Fruit fly (Drosophila melanogaster) whole organism, embryonic: Measurements from ENCODE around the gene Spec2.

Experiments
- BtbVII ChIP-seq: fragments of 200-800 bp; sonication (Bioruptor generic); optimal IDR thresholded peaks from 3 replicates; lab custom pipeline; 2017; ENCODE audit warnings: missing biosample characterization, mild to moderate bottlenecking, missing genetic modification characterization
- Bteb2 ChIP-seq: fragments of 200-800 bp; sonication (Bioruptor generic); optimal IDR thresholded peaks from 2 replicates; lab custom pipeline; 2016; ENCODE audit warnings: missing biosample characterization, missing genetic modification characterization
- CG10959 ChIP-seq: fragments of 200-800 bp; sonication (Bioruptor generic); IDR thresholded peaks from 2 replicates; pipeline ENCODE4 v1.3.6; 2022; ENCODE audit warnings: missing biosample characterization, missing genetic modification characterization
- CG11398 ChIP-seq: fragments of 200-800 bp; sonication (Bioruptor generic); optimal IDR thresholded peaks from 2 replicates; lab custom pipeline; 2016; ENCODE audit warnings: missing biosample characterization, missing genetic modification characterization
- CG13287 ChIP-seq: fragments of 200-800 bp; sonication (Bioruptor generic); IDR thresholded peaks from 2 replicates; pipeline ENCODE4 v1.3.6; 2022; ENCODE audit warnings: missing biosample characterization, missing genetic modification characterization; ENCODE audit not compliant: partially characterized antibody
- CG14441 ChIP-seq: fragments of 200-800 bp; sonication (Bioruptor generic); IDR thresholded peaks from 2 replicates; pipeline ENCODE4 v1.3.6; 2022; ENCODE audit warnings: missing biosample characterization, missing genetic modification characterization
- CG15479 ChIP-seq: fragments of 200-800 bp; sonication (Bioruptor generic); optimal IDR thresholded peaks from 3 replicates; lab custom pipeline; 2019; ENCODE audit warnings: missing biosample characterization, mild to moderate bottlenecking, missing genetic modification characterization, moderate library complexity
- CG1603 ChIP-seq: fragments of 200-800 bp; sonication (Bioruptor generic); optimal IDR thresholded peaks from 2 replicates; lab custom pipeline; 2019; ENCODE audit warnings: missing biosample characterization, mild to moderate bottlenecking, missing genetic modification characterization, moderate library complexity
- CG1647 ChIP-seq: fragments of 200-800 bp; sonication (Bioruptor generic); optimal IDR thresholded peaks from 3 replicates; lab custom pipeline; 2016; ENCODE audit warnings: missing biosample characterization, missing genetic modification characterization
- CG16779 ChIP-seq: fragments of 200-800 bp; sonication (Bioruptor generic); IDR thresholded peaks from 2 replicates; pipeline ENCODE4 v1.3.6; 2022; ENCODE audit warnings: missing biosample characterization, missing genetic modification characterization
- CG17361 ChIP-seq: fragments of 200-800 bp; sonication (Bioruptor generic); IDR thresholded peaks from 3 replicates; pipeline ENCODE4 v1.3.6; 2022; ENCODE audit warnings: missing biosample characterization, missing genetic modification characterization
- CG2116 ChIP-seq: fragments of 200-800 bp; sonication (Bioruptor generic); optimal IDR thresholded peaks from 3 replicates; lab custom pipeline; 2018; ENCODE audit warnings: missing biosample characterization, mild to moderate bottlenecking, missing genetic modification characterization
- CG30431 ChIP-seq: fragments of 200-800 bp; sonication (Bioruptor generic); optimal IDR thresholded peaks from 2 replicates; lab custom pipeline; 2017; ENCODE audit warnings: missing biosample characterization, missing genetic modification characterization
- CG3065 ChIP-seq: fragments of 200-800 bp; sonication (Bioruptor generic); optimal IDR thresholded peaks from 2 replicates; lab custom pipeline; 2016; ENCODE audit warnings: missing biosample characterization, missing genetic modification characterization
- CG32767 ChIP-seq: fragments of 200-800 bp; sonication (Bioruptor generic); IDR thresholded peaks from 2 replicates; pipeline ENCODE4 v1.3.6; 2022; ENCODE audit warnings: missing biosample characterization, missing genetic modification characterization
- CG32772 ChIP-seq: fragments of 200-800 bp; sonication (Bioruptor generic); IDR thresholded peaks from 2 replicates; pipeline ENCODE4 v1.3.6; 2022; ENCODE audit warnings: missing biosample characterization, missing genetic modification characterization
- CG3407 ChIP-seq: fragments of 200-800 bp; sonication (Bioruptor generic); optimal IDR thresholded peaks from 2 replicates; lab custom pipeline; 2018; ENCODE audit warnings: missing biosample characterization, mild to moderate bottlenecking, missing genetic modification characterization
- CG3726 ChIP-seq: fragments of 200-800 bp; sonication (Bioruptor generic); IDR thresholded peaks from 3 replicates; pipeline ENCODE4, ENCODE4 v1.3.6; 2022; ENCODE audit warnings: missing biosample characterization, missing genetic modification characterization
- CG5953 ChIP-seq: fragments of 200-800 bp; sonication (Bioruptor generic); IDR thresholded peaks from 2 replicates; pipeline ENCODE4 v1.3.6; 2022; ENCODE audit warnings: missing biosample characterization, missing genetic modification characterization
- CG6254 ChIP-seq: fragments of 200-800 bp; sonication (Bioruptor generic); optimal IDR thresholded peaks from 3 replicates; lab custom pipeline; 2017; ENCODE audit warnings: mild to moderate bottlenecking, missing biosample characterization, missing genetic modification reagents, missing genetic modification characterization
- CG6683 ChIP-seq: fragments of 200-800 bp; sonication (Bioruptor generic); optimal IDR thresholded peaks from 2 replicates; lab custom pipeline; 2017; ENCODE audit warnings: missing biosample characterization, mild to moderate bottlenecking, missing genetic modification characterization, missing genetic modification reagents
- CG7745 ChIP-seq: fragments of 200-800 bp; sonication (Bioruptor generic); optimal IDR thresholded peaks from 2 replicates; lab custom pipeline; 2018; ENCODE audit warnings: missing biosample characterization, mild to moderate bottlenecking, missing genetic modification characterization, moderate library complexity
- CG7987 ChIP-seq: fragments of 200-800 bp; sonication (Bioruptor generic); optimal IDR thresholded peaks from 2 replicates; lab custom pipeline; 2018; ENCODE audit warnings: missing biosample characterization, mild to moderate bottlenecking, missing genetic modification characterization, moderate library complexity
- CG8924 ChIP-seq: fragments of 200-800 bp; optimal IDR thresholded peaks from 3 replicates; lab custom pipeline; 2019; ENCODE audit warnings: missing biosample characterization, mild to moderate bottlenecking, missing genetic modification characterization, moderate library complexity
- CkIIα-i1 ChIP-seq: fragments of 200-800 bp; sonication (Bioruptor generic); IDR thresholded peaks from 2 replicates; pipeline ENCODE4 v1.3.6; 2022; ENCODE audit warnings: missing biosample characterization, missing genetic modification characterization
- D19A ChIP-seq: fragments of 200-800 bp; optimal IDR thresholded peaks from 3 replicates; lab custom pipeline; 2019; ENCODE audit warnings: missing biosample characterization, mild to moderate bottlenecking, missing genetic modification characterization, moderate library complexity
- Dbx ChIP-seq: fragments of 200-800 bp; sonication (Bioruptor generic); IDR thresholded peaks from 3 replicates; pipeline ENCODE4 v1.3.6; 2022; ENCODE audit warnings: missing biosample characterization, missing genetic modification characterization
- E2f1 ChIP-seq: fragments of 200-800 bp; sonication (Bioruptor generic); IDR thresholded peaks from 2 replicates; pipeline ENCODE4 v1.3.6; 2022; ENCODE audit warnings: missing biosample characterization, missing genetic modification characterization
- Hand ChIP-seq: fragments of 200-800 bp; sonication (Bioruptor generic); optimal IDR thresholded peaks from 2 replicates; lab custom pipeline; 2017; ENCODE audit warnings: mild to moderate bottlenecking, missing biosample characterization, missing genetic modification reagents, missing genetic modification characterization
- NK7.1 ChIP-seq: fragments of 200-800 bp; sonication (Bioruptor generic); optimal IDR thresholded peaks from 3 replicates; lab custom pipeline; 2016; ENCODE audit warnings: missing biosample characterization, missing genetic modification characterization
- TFAM ChIP-seq: fragments of 200-800 bp; sonication (Bioruptor generic); optimal IDR thresholded peaks from 2 replicates; lab custom pipeline; 2017; ENCODE audit warnings: missing biosample characterization, missing genetic modification characterization, inconsistent platforms
- abd-A ChIP-seq: fragments of 200-800 bp; sonication (Bioruptor generic); optimal IDR thresholded peaks from 3 replicates; lab custom pipeline; 2019; ENCODE audit warnings: missing biosample characterization, mild to moderate bottlenecking, missing genetic modification characterization, moderate library complexity
- crp ChIP-seq, 2 experiments: fragments of 200-800 bp; sonication (Bioruptor generic); optimal IDR thresholded peaks; 2 replicates in 1 of 2; 3 replicates in 1 of 2; lab custom pipeline; 2017; ENCODE audit warnings: missing biosample characterization in 2 of 2, missing genetic modification characterization in 2 of 2, mild to moderate bottlenecking in 1 of 2, moderate library complexity in 1 of 2
- dan ChIP-seq: fragments of 200-800 bp; sonication (Bioruptor generic); IDR thresholded peaks from 2 replicates; pipeline ENCODE4 v1.3.6; 2022; ENCODE audit warnings: missing biosample characterization, missing genetic modification characterization
- dmrt11E ChIP-seq: fragments of 200-800 bp; sonication (Bioruptor generic); optimal IDR thresholded peaks from 3 replicates; lab custom pipeline; 2018; ENCODE audit warnings: missing biosample characterization, mild to moderate bottlenecking, missing genetic modification characterization, moderate library complexity
- gce ChIP-seq: fragments of 200-800 bp; sonication (Bioruptor generic); IDR thresholded peaks from 3 replicates; pipeline ENCODE4 v1.3.6; 2022; ENCODE audit warnings: missing biosample characterization, missing genetic modification characterization
- hbn ChIP-seq: fragments of 200-800 bp; sonication (Bioruptor generic); IDR thresholded peaks from 2 replicates; pipeline ENCODE4 v1.3.6; 2022; ENCODE audit warnings: missing biosample characterization, missing genetic modification characterization; ENCODE audit not compliant: partially characterized antibody
- ken ChIP-seq: fragments of 200-800 bp; sonication (Bioruptor generic); IDR thresholded peaks from 3 replicates; pipeline ENCODE4 v1.3.6; 2022; ENCODE audit warnings: missing biosample characterization, missing genetic modification characterization
- lab ChIP-seq: fragments of 200-800 bp; sonication (Bioruptor generic); optimal IDR thresholded peaks from 3 replicates; lab custom pipeline; 2017; ENCODE audit warnings: missing biosample characterization, missing genetic modification characterization, mild to moderate bottlenecking, moderate library complexity, missing genetic modification reagents
- maf-S ChIP-seq: fragments of 200-800 bp; sonication (Bioruptor generic); optimal IDR thresholded peaks from 2 replicates; lab custom pipeline; 2016; ENCODE audit warnings: missing biosample characterization, missing genetic modification characterization
- onecut ChIP-seq: fragments of 200-800 bp; sonication (Bioruptor generic); IDR thresholded peaks from 2 replicates; pipeline ENCODE4 v1.3.6; 2022; ENCODE audit warnings: missing biosample characterization, missing genetic modification characterization
- otp ChIP-seq: fragments of 200-800 bp; sonication (Bioruptor generic); IDR thresholded peaks from 3 replicates; pipeline ENCODE4, ENCODE4 v1.3.6; 2022; ENCODE audit warnings: missing biosample characterization, missing genetic modification characterization
- phol ChIP-seq: fragments of 200-800 bp; sonication (Bioruptor generic); optimal IDR thresholded peaks from 3 replicates; lab custom pipeline; 2018; ENCODE audit warnings: missing biosample characterization, mild to moderate bottlenecking, missing genetic modification characterization, moderate library complexity
- pita ChIP-seq: fragments of 200-800 bp; sonication (Bioruptor generic); optimal IDR thresholded peaks from 2 replicates; lab custom pipeline; 2017; ENCODE audit warnings: missing biosample characterization, mild to moderate bottlenecking, missing genetic modification characterization
- pnt ChIP-seq: fragments of 200-800 bp; sonication (Bioruptor generic); optimal IDR thresholded peaks from 3 replicates; lab custom pipeline; 2016; ENCODE audit warnings: missing biosample characterization, missing genetic modification characterization
- salm ChIP-seq: fragments of 200-800 bp; sonication (Bioruptor generic); optimal IDR thresholded peaks from 2 replicates; lab custom pipeline; 2018; ENCODE audit warnings: missing biosample characterization, mild to moderate bottlenecking, missing genetic modification characterization
- sens ChIP-seq: fragments of 200-800 bp; sonication (Bioruptor generic); peaks from one replicate; lab custom pipeline; 2016; ENCODE audit warnings: missing biosample characterization, missing genetic modification characterization
- seq ChIP-seq: fragments of 200-800 bp; sonication (Bioruptor generic); IDR thresholded peaks from 2 replicates; pipeline ENCODE4 v1.3.6; 2022; ENCODE audit warnings: missing biosample characterization, missing genetic modification characterization
- sisA ChIP-seq: fragments of 200-800 bp; sonication (Bioruptor generic); IDR thresholded peaks from 2 replicates; pipeline ENCODE4 v1.3.6; 2022; ENCODE audit warnings: missing biosample characterization, missing genetic modification characterization
- slp2 ChIP-seq: fragments of 200-800 bp; sonication (Bioruptor generic); optimal IDR thresholded peaks from 2 replicates; lab custom pipeline; 2016; ENCODE audit warnings: missing biosample characterization, missing genetic modification characterization
- zen2 ChIP-seq: fragments of 200-800 bp; sonication (Bioruptor generic); IDR thresholded peaks from 3 replicates; pipeline ENCODE4 v1.3.6; 2022; ENCODE audit warnings: missing biosample characterization, missing genetic modification characterization; ENCODE audit not compliant: partially characterized antibody

The Spec2 gene

DNA sequence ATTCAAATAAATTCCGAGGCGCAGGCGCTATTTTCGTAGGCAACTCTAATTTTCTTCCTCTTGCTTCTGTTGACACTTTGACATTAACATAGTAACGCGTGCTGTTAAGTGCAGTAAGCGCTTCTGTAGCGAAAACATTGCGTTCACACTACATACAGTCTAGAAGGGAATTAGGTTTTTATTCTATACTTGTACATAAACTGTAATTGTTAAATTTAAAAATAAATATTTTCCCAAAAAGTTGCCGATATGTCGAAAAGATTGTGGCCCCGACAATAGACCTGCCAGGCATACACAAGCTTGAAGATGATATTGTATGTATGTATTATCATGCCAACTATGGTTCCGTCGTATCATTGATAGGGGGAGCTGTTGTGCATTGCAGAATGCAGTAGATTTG is 17.4 kb downstream of the Spec2 start, which contains the start of gene asl (continued):
- TF ChIP-seq dan = no peak
- TF ChIP-seq abd-A = no peak
- no peak for TF ChIP-seq slp2
- TF ChIP-seq CG17361 (GFP tag; lab: Robert Waterston, UW) = peak; percentile 83
- TF ChIP-seq sens (GFP tag; lab: Kevin White, UChicago) = peak; percentile 93
- 0 out of 3 replicates have a peak, but pooled peaks have one; percentile 33 for TF ChIP-seq otp (GFP tag; lab: Robert Waterston, UW)
- TF ChIP-seq Dbx = peak; percentile 57; the same call in 1 of the 3 replicates
- TF ChIP-seq onecut (GFP tag; lab: Robert Waterston, UW) = peak; percentile 58
- TF ChIP-seq ken = peak; percentile 65; the same call in 1 of the 3 replicates
- no peak for TF ChIP-seq maf-S (GFP tag; lab: Kevin White, UChicago)
- TF ChIP-seq CG7987 (GFP tag; lab: Kevin White, UChicago) = peak; percentile 38
- peak; percentile 19 for TF ChIP-seq CG6683
- TF ChIP-seq CG32772 = 0 out of 2 replicates have a peak, but pooled peaks have one; percentile 11
- TF ChIP-seq dmrt11E (tag; lab: Kevin White, UChicago) = peak; percentile 65
- TF ChIP-seq Bteb2 (GFP tag; lab: Kevin White, UChicago) = no peak
- peak; percentile 58; the same call in 1 of the 2 replicates for TF ChIP-seq CG5953 (GFP tag; lab: Robert Waterston, UW)
- peak; percentile 19; the same call in 1 of the 2 replicates for TF ChIP-seq CG13287 (GFP tag; lab: Robert Waterston, UW)
- no peak for TF ChIP-seq TFAM (GFP tag; lab: Kevin White, UChicago)
- TF ChIP-seq CG11398 (GFP tag; lab: Kevin White, UChicago) = no peak
- TF ChIP-seq BtbVII (GFP tag; lab: Kevin White, UChicago) = peak; percentile 42
- TF ChIP-seq hbn (GFP tag; lab: Robert Waterston, UW) = no peak
- peak; percentile 49; the same call in 1 of the 2 replicates for TF ChIP-seq sisA (GFP tag; lab: Robert Waterston, UW)
- peak; percentile 76 for TF ChIP-seq CG8924 (tag; lab: Kevin White, UChicago)
- TF ChIP-seq CG30431 (GFP tag; lab: Kevin White, UChicago) = no peak
- peak; percentile 60 for TF ChIP-seq D19A
- 0 out of 3 replicates have a peak, but pooled peaks have one; percentile 50 for TF ChIP-seq gce (GFP tag; lab: Robert Waterston, UW)
- TF ChIP-seq CG3726 (GFP tag; lab: Robert Waterston, UW) = no peak
- TF ChIP-seq crp (GFP tag; optimal IDR thresholded peaks at IDR 0.05; lab: Kevin White, UChicago) = peak in 1 of 2 experiments; percentile 41
- peak; percentile 56 for TF ChIP-seq CG1647 (GFP tag; lab: Kevin White, UChicago)
- TF ChIP-seq pita = no peak
- TF ChIP-seq pnt = peak; percentile 45
- 0 out of 2 replicates have a peak, but pooled peaks have one; percentile 43 for TF ChIP-seq CG32767
- peak; percentile 41 for TF ChIP-seq CG15479 (GFP tag; lab: Kevin White, UChicago)
- TF ChIP-seq lab (GFP tag; lab: Kevin White, UChicago) = no peak
- no peak for TF ChIP-seq seq (GFP tag; lab: Robert Waterston, UW)
- TF ChIP-seq NK7.1 (GFP tag; lab: Kevin White, UChicago) = no peak
- TF ChIP-seq Hand (GFP tag; lab: Kevin White, UChicago) = no peak
- peak; percentile 81 for TF ChIP-seq phol (tag; lab: Kevin White, UChicago)
- TF ChIP-seq CG6254 (GFP tag; lab: Kevin White, UChicago) = no peak
- TF ChIP-seq CkIIα-i1 = no peak
- TF ChIP-seq CG3407 = no peak
- TF ChIP-seq salm (tag; lab: Kevin White, UChicago) = no peak
- peak; percentile 61 for TF ChIP-seq E2f1 (GFP tag; lab: Robert Waterston, UW)
- peak; percentile 19 for TF ChIP-seq CG3065 (GFP tag; lab: Kevin White, UChicago)
- peak; percentile 58; the same call in 1 of the 2 replicates for TF ChIP-seq CG14441 (GFP tag; lab: Robert Waterston, UW)
- TF ChIP-seq CG16779 (GFP tag; lab: Robert Waterston, UW) = no peak
- TF ChIP-seq zen2 (GFP tag; lab: Robert Waterston, UW) = no peak
- TF ChIP-seq CG7745 (tag; lab: Kevin White, UChicago) = no peak
- peak; percentile 85 for TF ChIP-seq CG2116 (GFP tag; lab: Kevin White, UChicago)
- TF ChIP-seq CG10959 (GFP tag; lab: Robert Waterston, UW) = no peak
- TF ChIP-seq CG1603 (tag; lab: Kevin White, UChicago) = peak; percentile 79
